Worm (Caenorhabditis elegans) whole organism, young adult: ENCODE measurements around the gene hrpu-1.
"Not testable (repeated sequence)": the region's sequence is repeated elsewhere in the genome, so short reads cannot be mapped to it uniquely, and the experiment has no call there.

Experiments
- B0035.1 ChIP-seq: sonication (generic microtip); optimal IDR thresholded peaks from 2 replicates; lab custom pipeline; 2016; ENCODE audit warnings: missing genetic modification characterization, mild to moderate bottlenecking, missing compliant biosample characterization, missing genotype, missing genetic modification reagents
- D2030.7 ChIP-seq: fragments of 200-800 bp; sonication (Bioruptor generic); IDR thresholded peaks from 2 replicates; pipeline ENCODE4 v1.3.6; 2022; ENCODE audit warnings: missing genetic modification reagents, missing genetic modification characterization, missing compliant biosample characterization
- F33H1.4 ChIP-seq: fragments of 200-800 bp; sonication (Bioruptor generic); IDR thresholded peaks from 2 replicates; pipeline ENCODE4 v1.3.6; 2022; ENCODE audit warnings: missing genetic modification reagents, missing genetic modification characterization, missing compliant biosample characterization
- F52B5.7 ChIP-seq: sonication (generic microtip); optimal IDR thresholded peaks from 2 replicates; lab custom pipeline; 2016; ENCODE audit warnings: mild to moderate bottlenecking, missing genetic modification characterization, missing compliant biosample characterization
- F57C9.4 ChIP-seq: sonication (generic microtip); optimal IDR thresholded peaks from 2 replicates; lab custom pipeline; 2017; ENCODE audit warnings: mild to moderate bottlenecking, missing genetic modification characterization, missing compliant biosample characterization
- Y53F4B.3 ChIP-seq: fragments of 200-800 bp; sonication (Bioruptor generic); IDR thresholded peaks from 2 replicates; pipeline ENCODE4 v1.3.6; 2022; ENCODE audit warnings: missing genetic modification reagents, missing genetic modification characterization, missing compliant biosample characterization
- Y56A3A.18 ChIP-seq: fragments of 200-800 bp; sonication (Bioruptor generic); IDR thresholded peaks from 2 replicates; pipeline ENCODE4 v1.3.6; 2022; ENCODE audit warnings: missing genetic modification reagents, missing genetic modification characterization, missing compliant biosample characterization
- Y95B8A.8 ChIP-seq: fragments of 200-800 bp; sonication (Bioruptor generic); IDR thresholded peaks from 2 replicates; pipeline ENCODE4 v1.3.6; 2022; ENCODE audit warnings: missing genetic modification reagents, missing genetic modification characterization, missing compliant biosample characterization
- ZK185.1 ChIP-seq: sonication (generic microtip); optimal IDR thresholded peaks from 2 replicates; lab custom pipeline; 2016; ENCODE audit warnings: mild to moderate bottlenecking, missing genetic modification characterization, missing compliant biosample characterization; ENCODE audit not compliant: poor library complexity, severe bottlenecking
- aptf-2 ChIP-seq: fragments of 200-800 bp; sonication (Bioruptor generic); conservative IDR thresholded peaks from 2 replicates; pipeline ENCODE4 v1.3.6; 2022; ENCODE audit warnings: missing genetic modification reagents, missing genetic modification characterization, missing compliant biosample characterization
- aptf-3 ChIP-seq: fragments of 200-800 bp; sonication (Bioruptor generic); IDR thresholded peaks from 2 replicates; pipeline ENCODE4 v1.3.6; 2022; ENCODE audit warnings: missing genetic modification characterization, missing compliant biosample characterization
- athp-1 ChIP-seq: sonication (generic microtip); optimal IDR thresholded peaks from 2 replicates; lab custom pipeline; 2017; ENCODE audit warnings: mild to moderate bottlenecking, missing genetic modification characterization, missing compliant biosample characterization
- attf-5 ChIP-seq: fragments of 200-800 bp; sonication (Bioruptor generic); optimal IDR thresholded peaks from 2 replicates; lab custom pipeline; 2018; ENCODE audit warnings: mild to moderate bottlenecking, missing genetic modification characterization, missing compliant biosample characterization
- attf-6 ChIP-seq: fragments of 200-800 bp; sonication (Bioruptor generic); IDR thresholded peaks from 2 replicates; pipeline ENCODE4 v1.3.6; 2022; ENCODE audit warnings: missing genetic modification reagents, missing genetic modification characterization, missing compliant biosample characterization
- ccch-3 ChIP-seq: fragments of 200-800 bp; sonication (Bioruptor generic); optimal IDR thresholded peaks from 2 replicates; lab custom pipeline; 2018; ENCODE audit warnings: mild to moderate bottlenecking, missing genetic modification characterization, missing compliant biosample characterization
- cebp-1 ChIP-seq, 2 experiments: fragments of 200-800 bp in 1 of 2; sonication (Bioruptor generic) in 1 of 2; sonication (generic microtip) in 1 of 2; IDR thresholded peaks in 1 of 2; optimal IDR thresholded peaks in 1 of 2; 2 replicates each; pipeline versions ENCODE4 v1.3.6 to Lab custom; 2017 to 2022; ENCODE audit warnings: missing compliant biosample characterization in 2 of 2, missing genetic modification characterization in 2 of 2, mild to moderate bottlenecking in 1 of 2, missing genetic modification reagents in 1 of 2, moderate library complexity in 1 of 2
- cebp-2 ChIP-seq: fragments of 200-800 bp; sonication (Bioruptor generic); IDR thresholded peaks from 2 replicates; pipeline ENCODE4 v1.3.6; 2022; ENCODE audit warnings: missing genetic modification characterization, missing compliant biosample characterization
- ceh-27 ChIP-seq: fragments of 200-800 bp; sonication (Bioruptor generic); optimal IDR thresholded peaks from 2 replicates; lab custom pipeline; 2018; ENCODE audit warnings: mild to moderate bottlenecking, missing genetic modification characterization, moderate library complexity, missing compliant biosample characterization
- ceh-91 ChIP-seq: fragments of 200-800 bp; sonication (Bioruptor generic); IDR thresholded peaks from 2 replicates; pipeline ENCODE4 v1.3.6; 2022; ENCODE audit warnings: missing genetic modification reagents, missing genetic modification characterization, missing compliant biosample characterization
- dpff-1 ChIP-seq: sonication (generic microtip); optimal IDR thresholded peaks from 2 replicates; lab custom pipeline; 2017; ENCODE audit warnings: mild to moderate bottlenecking, missing genetic modification characterization, missing compliant biosample characterization
- efl-1 ChIP-seq: fragments of 150-350 bp; optimal IDR thresholded peaks from 2 replicates; lab custom pipeline; 2014; ENCODE audit warnings: missing biosample characterization, missing genetic modification reagents, missing genetic modification characterization
- egrh-3 ChIP-seq: fragments of 200-800 bp; sonication (Bioruptor generic); IDR thresholded peaks from 2 replicates; pipeline ENCODE4 v1.3.6; 2022; ENCODE audit warnings: missing genetic modification reagents, missing genetic modification characterization, missing compliant biosample characterization
- hlh-12 ChIP-seq: sonication (generic microtip); optimal IDR thresholded peaks from 2 replicates; lab custom pipeline; 2016; ENCODE audit warnings: missing genetic modification characterization, missing compliant biosample characterization
- hlh-26 ChIP-seq: fragments of 200-800 bp; sonication (Bioruptor generic); conservative IDR thresholded peaks from 2 replicates; pipeline ENCODE4 v1.3.6; 2022; ENCODE audit warnings: missing genetic modification reagents, missing genetic modification characterization, missing compliant biosample characterization
- lsy-27 ChIP-seq: sonication (generic microtip); optimal IDR thresholded peaks from 2 replicates; lab custom pipeline; 2017; ENCODE audit warnings: missing genetic modification characterization, mild to moderate bottlenecking, missing compliant biosample characterization, antibody characterized with exemption, missing genotype, borderline replicate concordance; ENCODE audit not compliant: insufficient read depth
- madf-6 ChIP-seq: fragments of 200-800 bp; sonication (Bioruptor generic); IDR thresholded peaks from 2 replicates; pipeline ENCODE4 v1.3.6; 2022; ENCODE audit warnings: missing genetic modification reagents, missing genetic modification characterization, missing compliant biosample characterization
- mel-28 ChIP-seq: sonication (generic microtip); optimal IDR thresholded peaks from 2 replicates; lab custom pipeline; 2016; ENCODE audit warnings: borderline replicate concordance, mild to moderate bottlenecking, missing genetic modification characterization, missing compliant biosample characterization
- mxl-1 ChIP-seq: sonication (generic microtip); optimal IDR thresholded peaks from 2 replicates; lab custom pipeline; 2016; ENCODE audit warnings: missing genetic modification characterization, missing compliant biosample characterization
- nfya-1 ChIP-seq: sonication (generic microtip); optimal IDR thresholded peaks from 2 replicates; lab custom pipeline; 2017; ENCODE audit warnings: antibody characterized with exemption, missing compliant biosample characterization, missing genetic modification characterization, borderline replicate concordance; ENCODE audit not compliant: insufficient read depth
- nhr-27 ChIP-seq: fragments of 200-800 bp; sonication (Bioruptor generic); optimal IDR thresholded peaks from 2 replicates; lab custom pipeline; 2018; ENCODE audit warnings: mild to moderate bottlenecking, missing genetic modification characterization, moderate library complexity, missing compliant biosample characterization
- pha-4 ChIP-seq: fragments of 150-350 bp; sonication (generic microtip); optimal IDR thresholded peaks from 2 replicates; lab custom pipeline; 2014; ENCODE audit warnings: missing biosample characterization, missing genetic modification reagents, missing genetic modification characterization
- rcor-1 ChIP-seq: fragments of 200-800 bp; sonication (Bioruptor generic); IDR thresholded peaks from 2 replicates; pipeline ENCODE4 v1.3.6; 2022; ENCODE audit warnings: missing genetic modification reagents, missing genetic modification characterization, missing compliant biosample characterization
- snpc-1.1 ChIP-seq: sonication (generic microtip); optimal IDR thresholded peaks from 2 replicates; lab custom pipeline; 2017; ENCODE audit warnings: missing genetic modification characterization, mild to moderate bottlenecking, missing compliant biosample characterization, antibody characterized with exemption, moderate library complexity, missing genotype, missing genetic modification reagents; ENCODE audit not compliant: insufficient read depth
- snpc-1.3 ChIP-seq: sonication (generic microtip); optimal IDR thresholded peaks from 2 replicates; lab custom pipeline; 2017; ENCODE audit warnings: missing genetic modification characterization, mild to moderate bottlenecking, missing compliant biosample characterization, antibody characterized with exemption, moderate library complexity, missing genotype, missing genetic modification reagents; ENCODE audit not compliant: insufficient read depth
- snpc-4 ChIP-seq, 5 experiments: fragments of 150-350 bp in 1 of 5; sonication (generic microtip) in 4 of 5; optimal IDR thresholded peaks; 2 replicates each; lab custom pipeline; 2014 to 2018; ENCODE audit warnings: missing genetic modification characterization in 5 of 5, missing biosample characterization in 3 of 5, antibody characterized with exemption in 2 of 5, mild to moderate bottlenecking in 2 of 5, missing compliant biosample characterization in 2 of 5, missing genotype in 2 of 5, moderate library complexity in 2 of 5, missing genetic modification reagents in 1 of 5
- tbp1 ChIP-seq: fragments of 200-800 bp; sonication (Bioruptor generic); optimal IDR thresholded peaks from 2 replicates; lab custom pipeline; 2018; ENCODE audit warnings: mild to moderate bottlenecking, missing genetic modification characterization, missing compliant biosample characterization
- ztf-18 ChIP-seq: sonication (generic microtip); optimal IDR thresholded peaks from 2 replicates; lab custom pipeline; 2016; ENCODE audit warnings: missing genotype, mild to moderate bottlenecking, missing genetic modification characterization, missing compliant biosample characterization
- ztf-22 ChIP-seq: fragments of 200-800 bp; sonication (Bioruptor generic); optimal IDR thresholded peaks from 2 replicates; lab custom pipeline; 2018; ENCODE audit warnings: mild to moderate bottlenecking, missing genetic modification characterization, moderate library complexity, missing compliant biosample characterization
- ztf-25 ChIP-seq: fragments of 200-800 bp; sonication (Bioruptor generic); IDR thresholded peaks from 2 replicates; pipeline ENCODE4 v1.3.6; 2022; ENCODE audit warnings: missing genetic modification reagents, missing genetic modification characterization, missing compliant biosample characterization

hrpu-1 gene

DNA sequence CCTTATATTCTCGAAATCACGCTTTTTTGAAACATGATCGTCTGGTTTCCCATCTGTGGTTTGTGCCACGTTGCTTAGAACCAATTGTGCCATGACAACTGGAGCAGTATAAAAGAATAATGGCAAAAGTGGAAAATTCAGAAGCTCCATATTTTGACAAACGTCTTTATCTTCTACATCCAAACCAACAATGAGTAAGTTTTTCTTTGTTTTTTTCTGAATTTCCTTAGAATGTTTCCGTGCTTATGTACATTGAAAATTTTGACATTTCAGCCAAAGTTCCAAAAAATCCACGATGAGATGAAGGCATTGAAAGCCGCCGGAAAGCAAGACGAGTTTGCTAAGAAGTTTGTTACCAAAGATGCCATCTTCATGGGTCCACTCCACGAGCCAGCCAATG is 32.9 kb upstream of the hrpu-1 start, which contains the start of gene Y41E3.6:
Y41E3.6 (plus strand) TSS at position 301 of the 400 bp plus-strand sequence.
- not testable (repeated sequence) for TF ChIP-seq snpc-1.3 (tag; lab: Kevin White, UChicago); F33H1.4 (GFP tag; lab: Robert Waterston, UW); F57C9.4 (tag; lab: Kevin White, UChicago)

DNA sequence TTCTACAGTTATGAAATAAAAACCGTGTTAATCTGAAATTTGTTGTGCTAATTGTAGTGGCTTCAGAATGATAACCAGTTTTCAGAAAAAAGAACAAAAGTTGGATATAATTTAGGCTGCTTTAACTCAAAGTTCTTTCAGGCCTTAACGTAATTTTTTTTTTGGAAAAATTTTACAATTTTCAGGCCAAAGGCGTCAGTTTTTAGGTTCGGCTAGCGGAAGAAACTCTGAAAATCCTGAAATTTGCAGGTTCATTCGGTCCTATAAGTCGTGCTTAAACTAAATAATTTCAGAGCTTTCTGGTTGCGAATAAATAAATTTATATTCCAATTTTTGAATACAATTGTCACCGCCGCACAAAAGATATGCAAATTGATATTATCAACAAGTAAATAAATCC is 31.2 kb upstream of the hrpu-1 start:
- TF ChIP-seq cebp-1 (GFP tag; IDR thresholded peaks at IDR 0.05; lab: Robert Waterston, UW) = no peak
- no peak for TF ChIP-seq cebp-1 (tag; optimal IDR thresholded peaks at IDR 0.05; lab: Kevin White, UChicago)
- no peak for TF ChIP-seq snpc-4 (GFP tag; optimal IDR thresholded peaks at IDR 0.05; lab: Kevin White, UChicago)
- TF ChIP-seq snpc-4 (tag; optimal IDR thresholded peaks at IDR 0.05; lab: Kevin White, UChicago) = peak in 1 of 4 experiments; percentile 71
- TF ChIP-seq attf-6 = peak; percentile 67; the same call in 1 of the 2 replicates

DNA sequence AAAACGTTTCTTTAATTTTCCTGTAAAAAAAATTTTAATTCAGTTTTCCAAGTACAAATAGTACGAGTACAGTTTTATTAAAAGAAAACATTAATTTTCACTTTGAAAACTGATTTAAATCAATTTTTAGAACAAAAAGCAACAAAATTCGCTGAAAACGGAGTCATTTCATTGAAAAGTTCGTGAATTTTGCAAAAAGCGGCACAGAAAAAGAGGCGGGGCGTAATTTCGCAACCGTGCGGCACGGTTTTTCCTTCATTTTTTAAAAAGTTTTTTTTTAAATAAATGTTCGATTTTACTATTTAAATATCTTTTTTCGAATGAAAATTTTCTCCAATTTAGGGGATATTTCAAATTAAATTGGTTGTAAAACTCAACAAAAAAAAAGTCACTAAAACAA is 28.2 kb upstream of the hrpu-1 start:
- TF ChIP-seq mel-28 (no peak), hlh-12 (tag; lab: Kevin White, UChicago) (no peak), ztf-22 (GFP tag; lab: Kevin White, UChicago) (no peak), snpc-1.1 (tag; lab: Kevin White, UChicago) (no peak), ztf-25 (GFP tag; lab: Robert Waterston, UW) (no peak), D2030.7 (GFP tag; lab: Robert Waterston, UW) (no peak), hlh-26 (GFP tag; lab: Robert Waterston, UW) (no peak), aptf-3 (GFP tag; lab: Robert Waterston, UW) (no peak), ccch-3 (GFP tag; lab: Kevin White, UChicago) (no peak), ceh-27 (no peak), madf-6 (GFP tag; lab: Robert Waterston, UW) (peak; percentile 36; the same call in 1 of the 2 replicates), tbp1 (peak; percentile 27), rcor-1 (GFP tag; lab: Robert Waterston, UW) (no peak), athp-1 (tag; lab: Kevin White, UChicago) (peak; percentile 63), attf-5 (GFP tag; lab: Kevin White, UChicago) (no peak), pha-4 (tag; lab: Kevin White, UChicago) (no peak), snpc-4 (GFP tag; optimal IDR thresholded peaks at IDR 0.05; lab: Kevin White, UChicago) (no peak), snpc-4 (tag; optimal IDR thresholded peaks at IDR 0.05; lab: Kevin White, UChicago) (peak in 1 of 4 experiments; percentile 71), B0035.1 (tag; lab: Kevin White, UChicago) (no peak), mxl-1 (no peak), Y56A3A.18 (GFP tag; lab: Robert Waterston, UW) (no peak), efl-1 (GFP tag; lab: Kevin White, UChicago) (no peak), nhr-27 (tag; lab: Kevin White, UChicago) (no peak), dpff-1 (peak; percentile 26), ZK185.1 (tag; lab: Kevin White, UChicago) (no peak), aptf-2 (no peak), Y95B8A.8 (no peak), nfya-1 (tag; lab: Kevin White, UChicago) (no peak), lsy-27 (tag; lab: Kevin White, UChicago) (no peak), F33H1.4 (GFP tag; lab: Robert Waterston, UW) (no peak), ceh-91 (no peak), cebp-1 (GFP tag; IDR thresholded peaks at IDR 0.05; lab: Robert Waterston, UW) (no peak), cebp-1 (tag; optimal IDR thresholded peaks at IDR 0.05; lab: Kevin White, UChicago) (peak; percentile 55), ztf-18 (tag; lab: Kevin White, UChicago) (no peak), cebp-2 (GFP tag; lab: Robert Waterston, UW) (peak; percentile 87; the same call in 1 of the 2 replicates), F52B5.7 (tag; lab: Kevin White, UChicago) (no peak), attf-6 (peak; percentile 59), Y53F4B.3 (GFP tag; lab: Robert Waterston, UW) (no peak), egrh-3 (no peak)
